Fruit fly (Drosophila melanogaster): ENCODE data around the gene CG1677.
A peak's percentile ranks its signal among the peaks of the same experiment; 100 is the strongest.

Gene CG1677

DNA sequence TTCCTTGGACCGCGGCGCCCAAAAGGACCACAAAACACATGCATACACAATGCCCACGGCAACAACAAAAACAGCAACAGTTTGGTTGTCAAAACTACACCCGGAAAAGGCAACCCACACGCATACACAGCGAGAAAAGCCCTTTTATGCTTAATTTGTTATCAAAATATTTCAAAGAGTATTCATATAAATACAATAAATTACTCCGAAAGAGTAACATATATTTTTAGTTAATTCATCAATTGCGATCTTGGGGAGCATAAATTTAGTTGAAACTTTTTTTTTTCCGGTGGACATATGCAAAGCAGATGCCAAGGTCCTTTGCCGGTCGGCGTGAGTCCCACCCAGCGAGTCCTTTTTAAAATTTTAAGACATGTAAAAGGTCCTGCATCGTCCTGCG lies 150.4 kb downstream of the CG1677 start (continued):
- TF ChIP-seq CG17568 (GFP tag; optimal IDR thresholded peaks at IDR 0.05) = no peak
- TF ChIP-seq CG9932 (GFP tag; IDR thresholded peaks at IDR 0.05) = peak; percentile 30; the same call in 1 of the 2 replicates
- peak; percentile 24; the same call in 1 of the 2 replicates for TF ChIP-seq Xrp1 (GFP tag; IDR thresholded peaks at IDR 0.05)
- TF ChIP-seq gem (tag; optimal IDR thresholded peaks at IDR 0.05) = peak; percentile 21
- TF ChIP-seq pros (GFP tag; optimal IDR thresholded peaks at IDR 0.05) = no peak
- peak; percentile 4 for TF ChIP-seq CG12391 (tag; optimal IDR thresholded peaks at IDR 0.05)

DNA sequence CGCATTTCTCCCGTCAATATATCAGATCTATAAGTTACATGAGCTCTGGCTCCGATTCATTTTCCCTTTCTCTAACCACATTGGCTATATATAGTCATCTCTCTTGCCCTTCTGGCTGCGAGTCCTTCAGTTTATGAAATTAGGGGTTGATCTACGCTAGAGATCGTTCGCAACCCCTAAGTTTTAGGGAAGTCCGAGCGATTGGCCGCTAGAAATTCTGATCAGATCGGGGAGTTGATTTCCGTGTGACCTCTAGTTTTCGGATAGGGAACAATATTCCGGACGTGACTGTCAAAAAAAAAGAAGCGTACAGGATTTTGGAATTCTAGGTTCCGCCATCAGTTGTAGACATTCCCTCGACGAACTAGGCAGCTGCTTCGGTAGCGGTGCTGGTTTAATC lies 153.1 kb downstream of the CG1677 start:
- TF ChIP-seq CG10321 (GFP tag; IDR thresholded peaks at IDR 0.05) = peak; percentile 57; the same call in 1 of the 2 replicates
- no peak for TF ChIP-seq CG10431 (GFP tag; optimal IDR thresholded peaks at IDR 0.05)
- TF ChIP-seq CG15073 (GFP tag; optimal IDR thresholded peaks at IDR 0.05) = peak; percentile 93
- peak; percentile 34 to 88 for TF ChIP-seq insv (GFP tag; optimal IDR thresholded peaks at IDR 0.05)
- TF ChIP-seq pita (GFP tag; optimal IDR thresholded peaks at IDR 0.05) = no peak
- no peak for TF ChIP-seq tgo (GFP tag; IDR thresholded peaks at IDR 0.05)
- TF ChIP-seq btn (GFP tag; optimal IDR thresholded peaks at IDR 0.05) = no peak
- TF ChIP-seq Nf-YB (GFP tag; optimal IDR thresholded peaks at IDR 0.05) = peak; percentile 90
- no peak for TF ChIP-seq CG6175 (GFP tag; IDR thresholded peaks at IDR 0.05)
- TF ChIP-seq Nf-YC (tag; optimal IDR thresholded peaks at IDR 0.05) = peak; percentile 80

DNA sequence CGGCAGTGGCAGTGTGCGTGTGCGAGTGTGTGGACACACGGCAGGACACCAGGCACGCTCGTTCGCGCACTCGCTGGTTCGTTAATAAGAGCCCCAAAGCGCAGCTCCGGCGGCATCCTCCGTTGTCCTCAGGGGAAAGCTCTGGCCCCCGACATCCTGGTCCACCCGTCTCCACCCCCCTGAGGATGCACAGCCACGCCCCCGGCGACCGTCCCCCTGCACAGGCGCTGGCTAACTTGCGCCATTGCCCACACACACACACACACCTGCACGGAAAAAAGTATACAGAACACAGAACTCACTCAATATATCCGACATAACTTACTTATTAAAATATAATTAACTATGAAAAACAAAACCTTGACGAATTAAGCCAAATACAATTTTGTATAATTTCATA lies 159.5 kb downstream of the CG1677 start:
- no peak for TF ChIP-seq CG18764 (GFP tag; optimal IDR thresholded peaks at IDR 0.05)
- TF ChIP-seq dysf (GFP tag; IDR thresholded peaks at IDR 0.05) = no peak
- TF ChIP-seq CG16815 (GFP tag; optimal IDR thresholded peaks at IDR 0.05) = no peak
- no peak for TF ChIP-seq fu2 (GFP tag; optimal IDR thresholded peaks at IDR 0.05)
- no peak for TF ChIP-seq Oaz (GFP tag; IDR thresholded peaks at IDR 0.05)
- TF ChIP-seq Atf6 (GFP tag; IDR thresholded peaks at IDR 0.05) = no peak
- no peak for TF ChIP-seq grau (tag; optimal IDR thresholded peaks at IDR 0.05)
- no peak for TF ChIP-seq B-H2 (GFP tag; optimal IDR thresholded peaks at IDR 0.05)
- TF ChIP-seq Hr3 (GFP tag; optimal IDR thresholded peaks at IDR 0.05) = no peak
- TF ChIP-seq wek (GFP tag; optimal IDR thresholded peaks at IDR 0.05) = no peak
- TF ChIP-seq Sox100B (GFP tag; optimal IDR thresholded peaks at IDR 0.05) = no peak
- no peak for TF ChIP-seq CG7786 (GFP tag; optimal IDR thresholded peaks at IDR 0.05)
- TF ChIP-seq trh (GFP tag; optimal IDR thresholded peaks at IDR 0.05) = no peak
- TF ChIP-seq hkb (optimal IDR thresholded peaks at IDR 0.05) = no peak
- TF ChIP-seq hkb (GFP tag; IDR thresholded peaks at IDR 0.05) = no peak
- no peak for TF ChIP-seq cato (GFP tag; optimal IDR thresholded peaks at IDR 0.05; ENCODE audit: borderline replicate concordance)

DNA sequence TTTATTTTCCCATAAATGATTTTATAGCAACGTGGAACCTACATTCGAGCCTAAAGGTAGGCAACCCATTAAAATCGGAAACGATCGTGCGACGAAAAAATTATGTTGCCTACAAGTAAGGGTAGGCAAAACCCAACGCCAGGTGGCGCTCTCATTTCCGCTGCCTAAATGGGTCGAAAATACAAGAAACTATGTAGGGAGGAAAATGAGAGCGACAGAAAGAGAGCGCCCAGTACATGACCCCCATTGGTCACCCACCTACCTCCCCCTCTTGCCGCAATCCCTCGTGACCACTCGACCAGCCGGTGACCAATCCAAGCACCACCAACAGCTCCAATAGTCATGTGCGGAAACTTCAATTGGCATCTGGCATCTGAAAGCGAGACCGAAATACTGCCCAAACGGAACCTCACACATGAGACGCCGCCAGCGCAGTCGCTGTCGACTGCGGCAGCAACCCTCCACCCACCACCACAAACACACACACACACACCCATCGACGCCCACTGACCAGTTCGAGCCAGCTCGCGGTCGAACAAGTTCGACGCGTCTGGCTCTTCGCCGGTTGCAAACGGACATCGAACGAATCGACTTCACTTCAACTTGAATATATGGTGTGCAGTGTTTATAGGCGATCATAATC lies 163.5 kb downstream of the CG1677 start:
- 0 out of 2 replicates have a peak, but pooled peaks have one; percentile 11 for TF ChIP-seq wor (GFP tag; IDR thresholded peaks at IDR 0.05)
- TF ChIP-seq CG14710 (tag; optimal IDR thresholded peaks at IDR 0.05) = peak; percentile 74
- peak; percentile 73 for TF ChIP-seq BtbVII (GFP tag; optimal IDR thresholded peaks at IDR 0.05)
- peak; percentile 66 for TF ChIP-seq CG9437 (GFP tag; optimal IDR thresholded peaks at IDR 0.05)
- TF ChIP-seq pzg (GFP tag; optimal IDR thresholded peaks at IDR 0.05) = no peak
- TF ChIP-seq CG4424 (GFP tag; optimal IDR thresholded peaks at IDR 0.05) = peak; percentile 83
- TF ChIP-seq Fer2 (tag; optimal IDR thresholded peaks at IDR 0.05) = peak; percentile 72
- no peak for TF ChIP-seq hb (GFP tag; IDR thresholded peaks at IDR 0.05; ENCODE audit: partially characterized antibody)
- TF ChIP-seq wek (GFP tag; optimal IDR thresholded peaks at IDR 0.05) = peak; percentile 81
- TF ChIP-seq CG10462 (GFP tag; optimal IDR thresholded peaks at IDR 0.05) = no peak
- peak; percentile 78 for TF ChIP-seq Kr (GFP tag; optimal IDR thresholded peaks at IDR 0.05)
- TF ChIP-seq CG13123 (GFP tag; optimal IDR thresholded peaks at IDR 0.05) = peak; percentile 48
- no peak for TF ChIP-seq HLH4C (GFP tag; IDR thresholded peaks at IDR 0.05; ENCODE audit: partially characterized antibody)
- TF ChIP-seq CG32767 (GFP tag; IDR thresholded peaks at IDR 0.05) = no peak
- TF ChIP-seq CG10979 (tag; optimal IDR thresholded peaks at IDR 0.05) = peak; percentile 84
- no peak for TF ChIP-seq CG2129 (GFP tag; IDR thresholded peaks at IDR 0.05; ENCODE audit: partially characterized antibody)
- TF ChIP-seq Dip3 (GFP tag; optimal IDR thresholded peaks at IDR 0.05) = peak; percentile 68

Data from whole organism, embryonic.